Worm (Caenorhabditis elegans): ENCODE data around the gene F19B6.10.

F19B6.10 gene

ce11 chrIV:12336893-12337627 lies at the start of gene F19B6.10, which contains the start of gene wht-5:
Gene F19B6.10 (plus strand): TSS chrIV:12337193.
Gene wht-5 (plus strand): TSS chrIV:12337577.
- TF ChIP-seq lin-32 (GFP tag; optimal IDR thresholded peaks at IDR 0.05) (no peak), unc-39 (tag; optimal IDR thresholded peaks at IDR 0.05) (no peak), blmp-1 (tag; optimal IDR thresholded peaks at IDR 0.05) (no peak), elt-1 (tag; optimal IDR thresholded peaks at IDR 0.05; ENCODE audit: borderline replicate concordance, insufficient read depth) (no peak), unc-120 (tag; optimal IDR thresholded peaks at IDR 0.05; ENCODE audit: poor library complexity, severe bottlenecking) (no peak), mep-1 (tag; optimal IDR thresholded peaks at IDR 0.05) (no peak), nhr-28 (tag; optimal IDR thresholded peaks at IDR 0.05) (no peak), zip-8 (tag; optimal IDR thresholded peaks at IDR 0.05) (no peak), cnd-1 (tag; optimal IDR thresholded peaks at IDR 0.05) (no peak), mab-5 (tag; optimal IDR thresholded peaks at IDR 0.05) (no peak), M03D4.4 (tag; optimal IDR thresholded peaks at IDR 0.05) (no peak), ceh-83 (GFP tag; optimal IDR thresholded peaks at IDR 0.05) (no peak), sptf-1 (tag; optimal IDR thresholded peaks at IDR 0.05) (no peak), lsy-2 (tag; optimal IDR thresholded peaks at IDR 0.05) (no peak), hlh-1 (tag; optimal IDR thresholded peaks at IDR 0.05) (no peak), ham-2 (GFP tag; optimal IDR thresholded peaks at IDR 0.05) (no peak), sem-2 (GFP tag; optimal IDR thresholded peaks at IDR 0.05) (no peak), unc-62 (GFP tag; optimal IDR thresholded peaks at IDR 0.05) (no peak), nhr-76 (tag; optimal IDR thresholded peaks at IDR 0.05) (no peak)

- no peak for TF ChIP-seq zip-8 (tag; optimal IDR thresholded peaks at IDR 0.05)
- no peak for TF ChIP-seq drap-1 (GFP tag; optimal IDR thresholded peaks at IDR 0.05)
- no peak for TF ChIP-seq mls-2 (tag; optimal IDR thresholded peaks at IDR 0.05)
- TF ChIP-seq hlh-1 (tag; optimal IDR thresholded peaks at IDR 0.05), result no peak
- TF ChIP-seq ceh-43 (GFP tag; optimal IDR thresholded peaks at IDR 0.05), result no peak
- TF ChIP-seq elt-1 (tag; optimal IDR thresholded peaks at IDR 0.05; ENCODE audit: borderline replicate concordance, insufficient read depth), result no peak
- TF ChIP-seq sem-2 (GFP tag; optimal IDR thresholded peaks at IDR 0.05), result no peak
- TF ChIP-seq ham-2 (GFP tag; optimal IDR thresholded peaks at IDR 0.05), result no peak
- no peak for TF ChIP-seq flh-1 (GFP tag; optimal IDR thresholded peaks at IDR 0.05)
- no peak for TF ChIP-seq unc-39 (tag; optimal IDR thresholded peaks at IDR 0.05)
- TF ChIP-seq M03D4.4 (tag; optimal IDR thresholded peaks at IDR 0.05), result no peak
Observed at ce11 chrIV:12287628-12288027, 49.4 kb upstream of the F19B6.10 start, which contains the start of gene erl-1. Gene erl-1 (plus strand): TSS chrIV:12287928.

- TF ChIP-seq lin-13 (tag; optimal IDR thresholded peaks at IDR 0.05) (no peak), ham-2 (GFP tag; optimal IDR thresholded peaks at IDR 0.05) (no peak), mep-1 (tag; optimal IDR thresholded peaks at IDR 0.05) (no peak), bed-3 (GFP tag; optimal IDR thresholded peaks at IDR 0.05) (no peak), sem-2 (GFP tag; optimal IDR thresholded peaks at IDR 0.05) (no peak), M03D4.4 (tag; optimal IDR thresholded peaks at IDR 0.05) (no peak), ces-1 (GFP tag; optimal IDR thresholded peaks at IDR 0.05) (no peak), blmp-1 (tag; optimal IDR thresholded peaks at IDR 0.05) (no peak), ceh-83 (GFP tag; optimal IDR thresholded peaks at IDR 0.05) (no peak), nhr-76 (tag; optimal IDR thresholded peaks at IDR 0.05) (no peak), pha-4 (tag; optimal IDR thresholded peaks at IDR 0.05) (no peak), mab-5 (tag; optimal IDR thresholded peaks at IDR 0.05) (no peak), unc-39 (tag; optimal IDR thresholded peaks at IDR 0.05) (no peak), nhr-12 (tag; optimal IDR thresholded peaks at IDR 0.05) (no peak), nhr-28 (tag; optimal IDR thresholded peaks at IDR 0.05) (no peak), unc-120 (tag; optimal IDR thresholded peaks at IDR 0.05; ENCODE audit: poor library complexity, severe bottlenecking) (no peak), unc-62 (GFP tag; optimal IDR thresholded peaks at IDR 0.05) (no peak), sptf-1 (tag; optimal IDR thresholded peaks at IDR 0.05) (no peak), ceh-43 (GFP tag; optimal IDR thresholded peaks at IDR 0.05) (no peak), snpc-4 (tag; optimal IDR thresholded peaks at IDR 0.05) (no peak)
Observed at ce11 chrIV:12289149-12289548, 47.8 kb upstream of the F19B6.10 start, which contains the start of gene C42C1.9. Gene C42C1.9 (plus strand): TSS chrIV:12289449.

ce11 chrIV:12290744-12291143 lies 46.2 kb upstream of the F19B6.10 start, which contains the start of gene C42C1.8:
Gene C42C1.8 (plus strand): TSS chrIV:12291044.
- TF ChIP-seq unc-39 (tag; optimal IDR thresholded peaks at IDR 0.05) (no peak), sptf-1 (tag; optimal IDR thresholded peaks at IDR 0.05) (no peak), lsy-2 (tag; optimal IDR thresholded peaks at IDR 0.05) (no peak), snpc-4 (tag; optimal IDR thresholded peaks at IDR 0.05) (no peak), M03D4.4 (tag; optimal IDR thresholded peaks at IDR 0.05) (no peak), ceh-83 (GFP tag; optimal IDR thresholded peaks at IDR 0.05) (no peak), blmp-1 (tag; optimal IDR thresholded peaks at IDR 0.05) (no peak), unc-120 (tag; optimal IDR thresholded peaks at IDR 0.05; ENCODE audit: poor library complexity, severe bottlenecking) (no peak), sem-2 (GFP tag; optimal IDR thresholded peaks at IDR 0.05) (no peak), flh-1 (GFP tag; optimal IDR thresholded peaks at IDR 0.05) (no peak), tbx-8 (GFP tag; optimal IDR thresholded peaks at IDR 0.05) (no peak), pha-4 (tag; optimal IDR thresholded peaks at IDR 0.05) (no peak), mls-2 (tag; optimal IDR thresholded peaks at IDR 0.05) (no peak), elt-1 (tag; optimal IDR thresholded peaks at IDR 0.05; ENCODE audit: borderline replicate concordance, insufficient read depth) (no peak), nhr-12 (tag; optimal IDR thresholded peaks at IDR 0.05) (no peak), cnd-1 (tag; optimal IDR thresholded peaks at IDR 0.05) (no peak), elt-3 (tag; optimal IDR thresholded peaks at IDR 0.05) (no peak), ceh-43 (GFP tag; optimal IDR thresholded peaks at IDR 0.05) (no peak)
